Fruit fly (Drosophila melanogaster) whole organism, pupa: ENCODE data around the gene RnpS1.

ENCODE experiments used
- CG10348 ChIP-seq: fragments of 200-800 bp; sonication (Bioruptor generic); IDR thresholded peaks from 2 replicates; pipeline ENCODE4 v1.3.6; 2022; ENCODE audit warnings: missing biosample characterization, missing genetic modification characterization
- CG12605 ChIP-seq: fragments of 200-800 bp; sonication (Bioruptor generic); IDR thresholded peaks from 2 replicates; pipeline ENCODE4 v1.3.6; 2022; ENCODE audit warnings: missing biosample characterization, missing genetic modification characterization
- CG13204 ChIP-seq: fragments of 200-800 bp; sonication (Bioruptor generic); optimal IDR thresholded peaks from 2 replicates; lab custom pipeline; 2018; ENCODE audit warnings: missing biosample characterization, mild to moderate bottlenecking, missing genetic modification characterization, moderate library complexity
- CG14655 ChIP-seq: fragments of 200-800 bp; sonication (Bioruptor generic); optimal IDR thresholded peaks from 3 replicates; lab custom pipeline; 2017; ENCODE audit warnings: mild to moderate bottlenecking, missing biosample characterization, missing genetic modification reagents, missing genetic modification characterization
- CG15710 ChIP-seq: fragments of 200-800 bp; sonication (Bioruptor generic); optimal IDR thresholded peaks from 2 replicates; lab custom pipeline; 2018; ENCODE audit warnings: missing biosample characterization, mild to moderate bottlenecking, missing genetic modification characterization, moderate library complexity
- CG17806 ChIP-seq: fragments of 200-800 bp; sonication (Bioruptor generic); optimal IDR thresholded peaks from 2 replicates; lab custom pipeline; 2018; ENCODE audit warnings: missing biosample characterization, mild to moderate bottlenecking, missing genetic modification characterization, moderate library complexity
- CG32121 ChIP-seq: fragments of 200-800 bp; sonication (Bioruptor generic); IDR thresholded peaks from 2 replicates; pipeline ENCODE4 v1.3.6; 2022; ENCODE audit warnings: missing biosample characterization, missing genetic modification characterization
- CG34367 ChIP-seq: fragments of 200-800 bp; sonication (Bioruptor generic); optimal IDR thresholded peaks from 2 replicates; lab custom pipeline; 2018; ENCODE audit warnings: missing biosample characterization, mild to moderate bottlenecking, missing genetic modification characterization
- CG4496 ChIP-seq: fragments of 200-800 bp; sonication (Bioruptor generic); IDR thresholded peaks from 3 replicates; pipeline ENCODE4 v1.3.6; 2022; ENCODE audit warnings: missing biosample characterization, missing genetic modification characterization
- CG8159 ChIP-seq: fragments of 200-800 bp; sonication (Bioruptor generic); optimal IDR thresholded peaks from 3 replicates; lab custom pipeline; 2018; ENCODE audit warnings: missing biosample characterization, mild to moderate bottlenecking, missing genetic modification characterization, moderate library complexity
- CG8301 ChIP-seq: fragments of 200-800 bp; sonication (Bioruptor generic); optimal IDR thresholded peaks from 2 replicates; lab custom pipeline; 2018; ENCODE audit warnings: missing biosample characterization, mild to moderate bottlenecking, missing genetic modification characterization
- CG9948 ChIP-seq: fragments of 200-800 bp; sonication (Bioruptor generic); optimal IDR thresholded peaks from 2 replicates; lab custom pipeline; 2018; ENCODE audit warnings: missing biosample characterization, mild to moderate bottlenecking, missing genetic modification characterization, moderate library complexity
- D1 ChIP-seq: fragments of 200-800 bp; sonication (Bioruptor generic); optimal IDR thresholded peaks from 2 replicates; lab custom pipeline; 2018; ENCODE audit warnings: missing biosample characterization, mild to moderate bottlenecking, missing genetic modification characterization, moderate library complexity
- EcR ChIP-seq: fragments of 200-800 bp; sonication (Bioruptor generic); optimal IDR thresholded peaks from 3 replicates; lab custom pipeline; 2019; ENCODE audit warnings: missing biosample characterization, missing genetic modification characterization, mild to moderate bottlenecking, moderate library complexity, missing genetic modification reagents
- Ets98B ChIP-seq: fragments of 200-800 bp; sonication (Bioruptor generic); IDR thresholded peaks from 2 replicates; pipeline ENCODE4 v1.3.6; 2022; ENCODE audit warnings: missing biosample characterization, missing genetic modification characterization
- Pif1A ChIP-seq: fragments of 200-800 bp; sonication (Bioruptor generic); optimal IDR thresholded peaks from 3 replicates; lab custom pipeline; 2016; ENCODE audit warnings: missing biosample characterization, missing genetic modification characterization
- Pif1B ChIP-seq: fragments of 200-800 bp; sonication (Bioruptor generic); optimal IDR thresholded peaks from 3 replicates; lab custom pipeline; 2016; ENCODE audit warnings: missing biosample characterization, missing genetic modification characterization
- Snoo ChIP-seq: fragments of 200-800 bp; sonication (Bioruptor generic); optimal IDR thresholded peaks from 3 replicates; lab custom pipeline; 2017; ENCODE audit warnings: missing biosample characterization, mild to moderate bottlenecking, missing genetic modification characterization, inconsistent platforms
- fd96Ca ChIP-seq: fragments of 200-800 bp; sonication (Bioruptor generic); IDR thresholded peaks from 3 replicates; pipeline ENCODE4 v1.3.6; 2022; ENCODE audit warnings: missing biosample characterization, missing genetic modification characterization
- gl ChIP-seq: fragments of 200-800 bp; sonication (Bioruptor generic); optimal IDR thresholded peaks from 2 replicates; lab custom pipeline; 2018; ENCODE audit warnings: missing biosample characterization, mild to moderate bottlenecking, missing genetic modification characterization
- rn ChIP-seq: fragments of 200-800 bp; sonication (Bioruptor generic); IDR thresholded peaks from 2 replicates; pipeline ENCODE4 v1.3.6; 2022; ENCODE audit warnings: missing biosample characterization, missing genetic modification characterization

Gene RnpS1

DNA sequence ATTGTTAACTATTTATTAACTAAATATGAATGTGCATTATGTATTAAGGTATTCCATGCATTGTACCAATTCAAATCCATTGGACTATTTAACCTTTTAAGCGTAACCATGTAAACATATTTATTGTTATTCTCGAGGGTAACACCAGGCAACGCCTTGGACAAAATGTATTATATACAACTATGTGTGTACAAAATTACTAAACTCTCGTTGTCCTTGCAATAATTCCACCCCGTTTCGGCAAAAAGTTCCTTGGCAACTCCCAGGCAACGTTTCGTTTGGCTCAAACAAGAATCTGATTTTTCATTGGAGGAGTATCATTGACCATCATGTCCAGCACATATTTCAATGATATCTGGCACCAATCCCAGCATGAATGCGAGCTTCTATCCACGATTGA is 14.1 kb downstream of the RnpS1 start, which contains the start of gene CG16789:
CG16789 (plus strand) TSS at position 301 of the 400 bp plus-strand sequence.
- TF ChIP-seq CG32121 (GFP tag; lab: Robert Waterston, UW): no peak

DNA sequence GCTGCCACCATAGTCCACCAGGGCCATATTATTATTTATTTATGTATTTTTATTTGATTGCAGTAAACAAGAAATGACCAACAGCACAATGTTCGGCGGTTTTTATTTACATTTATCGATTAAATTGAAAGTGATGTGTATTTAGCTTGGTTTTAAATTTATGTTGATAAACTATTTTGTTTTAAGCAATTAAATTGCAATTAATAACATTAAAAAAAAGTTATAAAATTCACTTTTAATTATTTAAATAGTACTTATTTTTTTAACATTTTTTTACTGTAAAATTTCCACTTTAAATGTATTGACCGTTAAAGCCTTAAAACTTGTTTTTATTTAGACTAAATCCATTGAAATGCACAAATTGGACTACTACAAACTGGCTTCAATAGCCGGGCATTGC is 18.3 kb downstream of the RnpS1 start, which contains the start of gene CG16790:
CG16790 (minus strand) TSS at position 101 of the 400 bp plus-strand sequence.
- TF ChIP-seq D1 (tag; lab: Kevin White, UChicago): no peak
- TF ChIP-seq Ets98B (GFP tag; lab: Robert Waterston, UW): no peak
- no peak for TF ChIP-seq CG32121 (GFP tag; lab: Robert Waterston, UW)
- no peak for TF ChIP-seq Pif1A (GFP tag; lab: Kevin White, UChicago)
- TF ChIP-seq Snoo: no peak
- no peak for TF ChIP-seq CG13204
- TF ChIP-seq rn (GFP tag; lab: Robert Waterston, UW): no peak
- no peak for TF ChIP-seq CG12605 (GFP tag; lab: Robert Waterston, UW)
- TF ChIP-seq CG9948 (tag; lab: Kevin White, UChicago): no peak
- TF ChIP-seq CG14655 (GFP tag; lab: Kevin White, UChicago): no peak
- TF ChIP-seq CG10348: no peak

DNA sequence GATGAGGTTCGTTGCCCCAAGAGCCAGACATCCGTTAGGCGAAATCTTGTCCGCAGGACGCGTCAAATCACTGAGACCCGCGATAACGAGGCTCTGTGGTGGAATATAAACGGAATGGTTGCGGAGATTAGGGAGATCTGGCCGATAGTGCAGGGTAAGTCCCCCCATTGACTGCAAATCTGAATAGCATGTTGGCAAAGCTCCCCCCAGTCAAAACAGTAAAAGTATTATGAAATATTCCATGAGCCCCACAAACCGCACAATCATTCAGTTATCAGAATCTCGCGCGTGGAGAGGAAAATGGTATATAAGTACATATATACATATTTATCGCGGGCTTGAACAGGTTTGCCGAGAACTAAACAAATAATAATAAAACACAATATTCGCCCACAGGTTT is 18.8 kb downstream of the RnpS1 start:
- no peak for TF ChIP-seq D1 (tag; lab: Kevin White, UChicago)
- TF ChIP-seq EcR (GFP tag; lab: Kevin White, UChicago): peak; percentile 30
- no peak for TF ChIP-seq CG10348
- TF ChIP-seq Pif1A (GFP tag; lab: Kevin White, UChicago): no peak
- TF ChIP-seq CG4496: no peak
- no peak for TF ChIP-seq CG8301

DNA sequence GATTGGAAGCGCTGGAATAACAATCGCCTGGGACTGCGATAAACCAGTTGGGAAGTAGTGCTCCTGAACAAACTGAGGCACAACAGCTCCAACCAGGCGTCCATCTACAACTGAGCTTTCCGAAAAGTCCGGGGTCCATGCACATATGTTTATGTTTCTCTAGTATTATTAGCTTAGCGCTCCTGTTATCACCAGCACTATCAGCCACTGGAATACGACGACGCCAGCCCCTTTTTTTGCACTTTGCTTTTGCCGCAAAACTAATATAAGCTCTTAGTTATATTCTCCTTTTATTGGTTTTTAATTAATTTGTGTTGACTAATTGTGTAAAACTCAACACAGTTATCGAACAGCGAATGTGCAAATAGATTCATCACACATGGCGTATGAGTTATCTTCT is 19.7 kb downstream of the RnpS1 start, which contains the start of gene CG9396:
CG9396 (minus strand) TSS at position 101 of the 400 bp plus-strand sequence.
- TF ChIP-seq D1 (tag; lab: Kevin White, UChicago) (no peak), Snoo (no peak), gl (no peak), CG15710 (no peak)

DNA sequence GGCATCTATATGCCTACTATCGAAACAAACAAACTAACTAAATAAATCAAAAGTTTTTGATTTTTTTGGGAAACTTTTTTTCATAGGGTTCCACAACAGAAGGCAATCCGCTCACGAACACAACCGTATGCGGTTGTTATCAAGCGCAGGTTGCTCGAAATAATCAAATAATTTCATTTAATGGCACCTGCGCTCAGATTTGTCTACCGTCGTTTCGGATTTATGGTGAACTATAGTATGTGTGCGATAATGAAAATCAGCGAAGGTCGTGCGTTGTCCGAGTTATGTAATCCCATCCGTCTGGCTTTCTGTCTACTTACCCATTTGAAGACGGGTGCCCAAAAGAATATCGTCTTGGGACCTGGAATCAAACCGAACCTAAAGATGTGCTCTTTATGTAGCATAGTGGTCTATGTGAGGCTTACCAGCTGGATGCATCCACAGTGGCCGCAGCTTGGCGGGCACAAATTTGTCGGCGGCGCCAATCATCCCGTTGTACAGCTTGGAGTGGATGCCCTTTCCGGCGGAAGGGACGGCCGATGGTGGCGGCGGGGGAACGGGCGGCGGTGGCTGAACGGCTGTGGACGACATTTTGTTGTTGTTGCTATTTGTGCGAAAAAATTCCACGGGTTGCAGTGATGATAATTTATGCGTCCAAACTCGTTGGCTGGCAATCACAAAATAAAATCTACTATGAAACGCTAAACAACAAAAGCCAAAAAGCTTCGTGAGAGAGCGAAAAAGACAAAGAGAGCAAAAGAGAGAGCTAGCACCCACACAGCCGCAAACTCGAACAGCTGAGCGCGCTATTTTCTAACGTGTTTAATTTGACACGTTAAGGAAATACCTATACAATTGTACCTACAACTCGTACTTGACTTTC is 21.3 kb downstream of the RnpS1 start:
- no peak for TF ChIP-seq Snoo
- no peak for TF ChIP-seq Pif1B (GFP tag; lab: Kevin White, UChicago)
- TF ChIP-seq CG14655 (GFP tag; lab: Kevin White, UChicago): no peak
- no peak for TF ChIP-seq CG34367 (tag; lab: Kevin White, UChicago)
- TF ChIP-seq fd96Ca (GFP tag; lab: Robert Waterston, UW): no peak
- TF ChIP-seq CG15710: no peak
- no peak; the same call in 1 of the 2 replicates for TF ChIP-seq CG12605 (GFP tag; lab: Robert Waterston, UW)
- no peak for TF ChIP-seq CG9948 (tag; lab: Kevin White, UChicago)
- no peak for TF ChIP-seq gl
- TF ChIP-seq D1 (tag; lab: Kevin White, UChicago): no peak
- no peak for TF ChIP-seq CG8301
- TF ChIP-seq CG32121 (GFP tag; lab: Robert Waterston, UW): no peak
- no peak for TF ChIP-seq CG8159 (tag; lab: Kevin White, UChicago)
- no peak for TF ChIP-seq Ets98B (GFP tag; lab: Robert Waterston, UW)
- TF ChIP-seq CG13204: no peak
- no peak for TF ChIP-seq CG17806 (tag; lab: Kevin White, UChicago)
- TF ChIP-seq EcR (GFP tag; lab: Kevin White, UChicago): no peak
- TF ChIP-seq CG10348: no peak
- TF ChIP-seq CG4496: no peak

DNA sequence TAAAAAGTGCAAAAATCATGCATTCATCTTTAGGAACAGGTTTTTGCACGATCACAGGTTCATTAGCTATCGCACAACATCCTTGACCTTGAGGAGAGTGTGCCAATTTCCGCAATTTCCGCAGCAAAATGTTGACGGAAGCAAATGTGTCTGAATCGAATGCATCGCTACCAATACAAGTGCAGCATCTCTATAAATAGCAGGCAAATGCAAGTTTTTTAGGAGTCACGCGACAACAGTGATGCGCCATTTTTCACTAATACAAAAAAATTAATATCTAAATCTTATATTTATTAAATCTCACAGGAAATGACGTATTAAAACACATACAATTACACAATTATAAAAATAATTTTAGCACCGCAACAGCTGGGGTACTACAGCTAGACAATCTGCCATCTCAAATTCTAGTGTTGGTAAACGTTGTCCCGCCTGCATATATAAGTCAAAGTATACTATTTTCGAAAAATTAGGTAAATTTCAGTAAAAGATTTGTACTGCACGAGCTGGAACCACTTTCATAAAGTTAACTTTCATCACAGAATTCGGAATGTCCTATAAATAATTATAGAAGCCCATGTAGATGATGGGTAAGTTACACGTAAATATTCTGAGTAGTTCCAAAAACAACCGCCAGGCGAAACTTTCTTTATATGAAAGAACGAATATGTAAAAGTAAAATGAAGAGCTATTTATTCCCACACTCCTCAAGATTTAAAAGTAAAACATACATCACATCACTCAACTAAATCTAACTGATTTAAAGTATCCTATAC is 22.2 kb downstream of the RnpS1 start, which contains the start of gene CG9399:
CG9399 (minus strand) TSS at position 400 of the 776 bp plus-strand sequence.
- TF ChIP-seq Snoo (peak; percentile 96), fd96Ca (GFP tag; lab: Robert Waterston, UW) (peak; percentile 98), gl (peak; percentile 90), CG8301 (peak; percentile 99), EcR (GFP tag; lab: Kevin White, UChicago) (peak; percentile 67), CG4496 (peak; percentile 99), Pif1A (GFP tag; lab: Kevin White, UChicago) (peak; percentile 96), CG17806 (tag; lab: Kevin White, UChicago) (peak; percentile 97), CG13204 (peak; percentile 82), rn (GFP tag; lab: Robert Waterston, UW) (peak; percentile 97), CG8159 (tag; lab: Kevin White, UChicago) (peak; percentile 95), CG9948 (tag; lab: Kevin White, UChicago) (peak; percentile 96), D1 (tag; lab: Kevin White, UChicago) (peak; percentile 76), Ets98B (GFP tag; lab: Robert Waterston, UW) (peak; percentile 99), CG32121 (GFP tag; lab: Robert Waterston, UW) (peak; percentile 98), CG15710 (peak; percentile 97), CG34367 (tag; lab: Kevin White, UChicago) (peak; percentile 95), CG12605 (GFP tag; lab: Robert Waterston, UW) (peak; percentile 97), Pif1B (GFP tag; lab: Kevin White, UChicago) (peak; percentile 96), CG14655 (GFP tag; lab: Kevin White, UChicago) (peak; percentile 98), CG10348 (peak; percentile 92)
